Worm (Caenorhabditis elegans) whole organism, mixed stage, embryonic: ENCODE measurements around the gene ZC250.5.

Experiments used
- elt-1 ChIP-seq: sonication (generic microtip); optimal IDR thresholded peaks from 2 replicates; lab custom pipeline; 2017; ENCODE audit warnings: missing genetic modification characterization, mild to moderate bottlenecking, missing compliant biosample characterization, antibody characterized with exemption, moderate library complexity, borderline replicate concordance; ENCODE audit not compliant: insufficient read depth
- nhr-237 ChIP-seq: fragments of 150-350 bp; optimal IDR thresholded peaks from 2 replicates; lab custom pipeline; 2014; ENCODE audit warnings: missing biosample characterization, missing genetic modification characterization
- unc-62 ChIP-seq: fragments of 150-350 bp; optimal IDR thresholded peaks from 2 replicates; lab custom pipeline; 2014; ENCODE audit warnings: missing biosample characterization, missing genetic modification reagents, missing genetic modification characterization

DNA sequence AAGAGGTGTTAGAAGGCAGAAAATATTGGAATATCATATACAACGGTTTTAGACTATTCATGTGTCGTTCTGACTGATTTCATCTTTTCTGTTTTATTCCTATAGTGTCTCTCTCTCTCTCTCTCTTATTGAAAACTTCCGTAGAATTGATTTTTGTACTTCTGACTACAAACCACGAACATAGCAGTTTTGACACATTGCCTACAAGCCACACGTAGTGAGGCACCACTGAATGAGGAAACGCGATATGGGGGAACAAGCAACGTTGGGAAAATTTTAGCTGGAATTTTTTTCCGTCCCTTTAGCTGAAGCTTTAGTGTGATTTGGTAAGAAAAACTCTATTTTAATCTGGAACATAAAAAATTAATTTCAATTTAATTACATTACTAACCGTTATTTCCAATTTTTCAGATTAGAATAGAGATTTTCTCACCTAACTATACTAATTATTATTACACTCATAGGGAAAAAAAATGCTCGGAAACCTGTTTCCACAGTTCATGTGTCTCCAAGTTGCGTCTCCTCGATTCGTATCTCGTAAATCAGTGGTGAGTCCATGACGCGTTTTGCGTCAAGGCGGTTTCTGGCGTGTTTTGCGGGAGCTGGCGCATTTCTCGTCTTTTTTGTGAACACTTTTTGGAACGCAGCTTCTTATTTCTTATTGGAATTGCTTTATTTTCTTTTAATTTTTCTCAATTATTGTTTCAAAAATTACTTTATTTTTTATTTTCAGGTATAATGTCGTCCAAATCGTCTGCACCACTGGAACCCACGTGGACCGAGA, 14.9 kb upstream of the ZC250.5 start, which contains the start of the genes nhr-142 and F44E7.9:
- TF ChIP-seq unc-62 (GFP tag; lab: Kevin White, UChicago), result peak; percentile 29
- peak; percentile 47 for TF ChIP-seq nhr-237 (tag; lab: Kevin White, UChicago)
- TF ChIP-seq elt-1 (tag; lab: Kevin White, UChicago), result no peak
